Worm (Caenorhabditis elegans) whole organism, mixed stage, embryonic: ENCODE measurements around the gene B0198.2.

ENCODE experiments used
- blmp-1 ChIP-seq: fragments of 150-350 bp; optimal IDR thresholded peaks from 2 replicates; lab custom pipeline; 2014; ENCODE audit warnings: missing biosample characterization, missing genetic modification characterization
- flh-1 ChIP-seq: fragments of 200-800 bp; sonication (Bioruptor generic); optimal IDR thresholded peaks from 2 replicates; lab custom pipeline; 2018; ENCODE audit warnings: mild to moderate bottlenecking, missing genetic modification characterization, moderate library complexity, missing compliant biosample characterization
- nhr-12 ChIP-seq: fragments of 150-350 bp; optimal IDR thresholded peaks from 2 replicates; lab custom pipeline; 2014; ENCODE audit warnings: missing biosample characterization, missing genetic modification characterization
- pha-4 ChIP-seq: fragments of 150-350 bp; optimal IDR thresholded peaks from 2 replicates; lab custom pipeline; 2018; ENCODE audit warnings: missing biosample characterization, missing genetic modification reagents, missing genetic modification characterization
- snpc-4 ChIP-seq: fragments of 150-350 bp; optimal IDR thresholded peaks from 2 replicates; lab custom pipeline; 2014; ENCODE audit warnings: missing biosample characterization, missing genetic modification characterization
- sptf-1 ChIP-seq: sonication (generic microtip); optimal IDR thresholded peaks from 2 replicates; lab custom pipeline; 2017; ENCODE audit warnings: mild to moderate bottlenecking, missing genetic modification characterization, moderate library complexity, missing compliant biosample characterization
- unc-39 ChIP-seq: fragments of 150-350 bp; optimal IDR thresholded peaks from 2 replicates; lab custom pipeline; 2014; ENCODE audit warnings: missing biosample characterization, missing genetic modification characterization
- ztf-11 ChIP-seq: fragments of 150-350 bp; optimal IDR thresholded peaks from 2 replicates; lab custom pipeline; 2014; ENCODE audit warnings: missing biosample characterization, missing genetic modification characterization

DNA sequence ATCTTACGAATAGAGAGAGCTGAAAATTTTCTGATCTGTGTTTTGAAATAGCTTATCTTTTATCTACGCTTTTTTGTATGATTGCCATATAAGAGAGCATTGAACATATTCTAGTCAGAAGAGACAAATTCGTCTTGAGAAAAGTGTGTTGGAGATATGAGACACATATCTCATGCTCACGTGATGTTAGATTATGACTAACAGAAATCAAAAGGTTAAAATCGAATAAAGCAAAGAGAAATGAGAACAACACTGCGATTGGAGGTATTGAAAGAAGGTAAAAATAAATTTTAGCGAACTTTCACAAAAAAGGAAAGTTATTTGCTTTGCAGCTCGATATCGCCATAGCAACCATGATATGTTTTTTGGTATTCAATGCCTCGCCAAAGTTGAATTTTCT lies 43.5 kb upstream of the B0198.2 start, which contains the start of gene nhr-167:
- TF ChIP-seq ztf-11 (tag; lab: Kevin White, UChicago), result no peak
- no peak for TF ChIP-seq blmp-1 (tag; lab: Kevin White, UChicago)
- no peak for TF ChIP-seq pha-4 (tag; lab: Kevin White, UChicago)
- no peak for TF ChIP-seq snpc-4 (tag; lab: Kevin White, UChicago)
- no peak for TF ChIP-seq unc-39 (tag; lab: Kevin White, UChicago)
- no peak for TF ChIP-seq nhr-12 (tag; lab: Kevin White, UChicago)
- TF ChIP-seq sptf-1, result no peak
- TF ChIP-seq flh-1 (GFP tag; lab: Kevin White, UChicago), result no peak
